Fruit fly (Drosophila melanogaster) whole organism, adult: ENCODE results near the gene sky.
A peak's percentile ranks its signal among the peaks of the same experiment; 100 is the strongest.

Experiments used
- CG11617 ChIP-seq: fragments of 200-800 bp; sonication (Bioruptor generic); optimal IDR thresholded peaks from 2 replicates; lab custom pipeline; 2017; ENCODE audit warnings: mild to moderate bottlenecking, missing biosample characterization, missing genetic modification reagents, missing genetic modification characterization
- CG12768 ChIP-seq: fragments of 200-800 bp; sonication (Bioruptor generic); optimal IDR thresholded peaks from 2 replicates; lab custom pipeline; 2017; ENCODE audit warnings: missing biosample characterization, missing genetic modification characterization, mild to moderate bottlenecking, moderate library complexity, missing genetic modification reagents
- CG14711 ChIP-seq: fragments of 200-800 bp; sonication (Bioruptor generic); optimal IDR thresholded peaks from 2 replicates; lab custom pipeline; 2018; ENCODE audit warnings: missing biosample characterization, mild to moderate bottlenecking, missing genetic modification characterization, moderate library complexity
- CG1620 ChIP-seq: fragments of 200-800 bp; sonication (Bioruptor generic); optimal IDR thresholded peaks from 2 replicates; lab custom pipeline; 2016; ENCODE audit warnings: missing biosample characterization, missing genetic modification characterization
- CG33017 ChIP-seq: fragments of 200-800 bp; sonication (Bioruptor generic); optimal IDR thresholded peaks from 2 replicates; lab custom pipeline; 2018; ENCODE audit warnings: missing biosample characterization, mild to moderate bottlenecking, missing genetic modification characterization, moderate library complexity
- CG5204 ChIP-seq: fragments of 200-800 bp; sonication (Bioruptor generic); optimal IDR thresholded peaks from 2 replicates; lab custom pipeline; 2016; ENCODE audit warnings: missing biosample characterization, missing genetic modification characterization
- CG7045 ChIP-seq: fragments of 200-800 bp; sonication (Bioruptor generic); optimal IDR thresholded peaks from 2 replicates; lab custom pipeline; 2017; ENCODE audit warnings: missing biosample characterization, mild to moderate bottlenecking, missing genetic modification characterization
- CG7101 ChIP-seq: fragments of 200-800 bp; sonication (Bioruptor generic); optimal IDR thresholded peaks from 2 replicates; lab custom pipeline; 2018; ENCODE audit warnings: missing biosample characterization, mild to moderate bottlenecking, missing genetic modification characterization, moderate library complexity
- Clk ChIP-seq: fragments of 200-800 bp; sonication (Bioruptor generic); optimal IDR thresholded peaks from 2 replicates; lab custom pipeline; 2017; ENCODE audit warnings: missing biosample characterization, missing genetic modification characterization
- Crg-1 ChIP-seq: fragments of 200-800 bp; sonication (Bioruptor generic); optimal IDR thresholded peaks from 2 replicates; lab custom pipeline; 2016; ENCODE audit warnings: missing biosample characterization, missing genetic modification characterization
- Hr96 ChIP-seq: fragments of 200-800 bp; sonication (Bioruptor generic); optimal IDR thresholded peaks from 2 replicates; lab custom pipeline; 2016; ENCODE audit warnings: missing biosample characterization, missing genetic modification characterization
- Mnt ChIP-seq: fragments of 200-800 bp; sonication (Bioruptor generic); optimal IDR thresholded peaks from 2 replicates; lab custom pipeline; 2016; ENCODE audit warnings: missing biosample characterization, mild to moderate bottlenecking, missing genetic modification characterization
- bab1 ChIP-seq: fragments of 200-800 bp; sonication (Bioruptor generic); optimal IDR thresholded peaks from 3 replicates; lab custom pipeline; 2019; ENCODE audit warnings: missing biosample characterization, mild to moderate bottlenecking, missing genetic modification characterization, moderate library complexity
- cic ChIP-seq: fragments of 200-800 bp; sonication (Bioruptor generic); optimal IDR thresholded peaks from 2 replicates; lab custom pipeline; 2017; ENCODE audit warnings: missing biosample characterization, mild to moderate bottlenecking, missing genetic modification characterization, moderate library complexity
- cnc ChIP-seq, 2 experiments: fragments of >200 bp; optimal IDR thresholded peaks; 2 replicates each; lab custom pipeline; 2017
- kay ChIP-seq: fragments of 200-800 bp; sonication (Bioruptor generic); peaks from one replicate; lab custom pipeline; 2016; ENCODE audit warnings: missing biosample characterization, missing genetic modification characterization, borderline replicate concordance
- ovo ChIP-seq: fragments of 200-800 bp; sonication (Bioruptor generic); optimal IDR thresholded peaks from 2 replicates; lab custom pipeline; 2016; ENCODE audit warnings: missing biosample characterization, missing genetic modification characterization
- pad ChIP-seq: fragments of 200-800 bp; sonication (Bioruptor generic); optimal IDR thresholded peaks from 3 replicates; lab custom pipeline; 2017; ENCODE audit warnings: missing biosample characterization, missing genetic modification characterization, mild to moderate bottlenecking, moderate library complexity, missing genetic modification reagents
- tj ChIP-seq: fragments of 200-800 bp; sonication (Bioruptor generic); optimal IDR thresholded peaks from 3 replicates; lab custom pipeline; 2017; ENCODE audit warnings: missing biosample characterization, mild to moderate bottlenecking, missing genetic modification characterization, moderate library complexity
- toe ChIP-seq: fragments of 200-800 bp; sonication (Bioruptor generic); optimal IDR thresholded peaks from 2 replicates; lab custom pipeline; 2016; ENCODE audit warnings: missing biosample characterization, missing genetic modification characterization

The sky gene

DNA sequence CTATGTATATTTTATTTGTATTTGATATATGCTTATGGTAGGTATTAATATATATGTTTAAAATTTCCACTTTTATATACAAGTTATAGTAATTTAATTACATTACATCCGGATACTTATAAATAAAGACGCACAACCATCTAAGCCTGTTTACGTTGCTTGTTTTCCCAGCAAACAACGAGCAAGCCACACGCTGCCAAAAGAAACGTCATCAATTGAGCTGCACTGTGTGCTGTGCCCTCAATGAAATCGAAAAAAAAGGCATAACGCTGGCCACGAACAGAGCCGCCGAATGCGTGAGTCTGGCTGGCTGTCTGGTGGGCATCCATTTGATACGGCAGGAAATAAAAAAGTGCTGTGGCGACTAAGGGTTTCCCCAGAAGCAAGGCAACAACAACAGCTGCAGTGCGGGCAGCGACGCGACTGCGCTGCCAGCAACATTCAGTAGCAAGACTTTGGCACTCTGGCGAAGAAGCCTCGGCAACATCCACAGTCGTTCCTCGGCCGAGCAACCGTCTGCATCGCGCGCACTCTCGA lies 66.6 kb downstream of the sky start, which contains the start of gene twit:
TSS of gene twit (plus strand) at position 487 of the 537 bp plus-strand sequence.
- TF ChIP-seq cic: no peak
- TF ChIP-seq CG33017 (tag; lab: Kevin White, UChicago): no peak
- TF ChIP-seq Clk (GFP tag; lab: Kevin White, UChicago): no peak
- no peak for TF ChIP-seq CG7101 (tag; lab: Kevin White, UChicago)
- no peak for TF ChIP-seq ovo
- TF ChIP-seq cnc (optimal IDR thresholded peaks at IDR 0.05; lab: Kevin White, UChicago): no peak
- TF ChIP-seq Hr96 (GFP tag; lab: Kevin White, UChicago): no peak
- TF ChIP-seq CG14711 (tag; lab: Kevin White, UChicago): no peak
- no peak for TF ChIP-seq toe (GFP tag; lab: Kevin White, UChicago)
- no peak for TF ChIP-seq CG12768 (GFP tag; lab: Kevin White, UChicago)
- no peak for TF ChIP-seq CG5204 (GFP tag; lab: Kevin White, UChicago)
- TF ChIP-seq Mnt (GFP tag; lab: Kevin White, UChicago): no peak
- TF ChIP-seq Crg-1 (GFP tag; lab: Kevin White, UChicago): no peak
- no peak for TF ChIP-seq bab1
- no peak for TF ChIP-seq CG7045 (GFP tag; lab: Kevin White, UChicago)
- TF ChIP-seq kay (GFP tag; lab: Kevin White, UChicago): no peak
- no peak for TF ChIP-seq tj
- TF ChIP-seq pad (GFP tag; lab: Kevin White, UChicago): no peak
- TF ChIP-seq CG11617 (GFP tag; lab: Kevin White, UChicago): no peak

DNA sequence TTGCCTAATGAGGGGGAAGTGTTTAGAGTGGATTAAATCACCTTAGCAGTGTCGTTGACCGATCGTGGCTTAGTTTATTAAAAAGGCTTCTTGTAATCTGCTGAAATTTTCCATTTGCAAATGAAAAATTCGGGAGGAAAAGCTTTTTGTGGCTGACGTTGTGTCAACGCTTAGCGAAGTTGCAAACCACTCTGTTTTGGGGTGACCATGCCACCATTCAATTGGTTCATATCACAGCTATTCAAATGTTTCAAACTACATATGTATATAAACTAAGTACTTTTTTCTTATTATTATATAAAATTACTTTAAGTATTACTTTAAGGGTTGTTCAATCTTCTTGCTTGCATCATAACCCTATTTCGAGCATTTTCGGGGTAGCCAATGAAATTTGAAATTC lies 67.1 kb downstream of the sky start:
- TF ChIP-seq CG11617 (GFP tag; lab: Kevin White, UChicago): no peak
- TF ChIP-seq pad (GFP tag; lab: Kevin White, UChicago): no peak
- no peak for TF ChIP-seq CG7101 (tag; lab: Kevin White, UChicago)
- no peak for TF ChIP-seq Hr96 (GFP tag; lab: Kevin White, UChicago)
- TF ChIP-seq CG14711 (tag; lab: Kevin White, UChicago): no peak
- TF ChIP-seq kay (GFP tag; lab: Kevin White, UChicago): no peak
- TF ChIP-seq bab1: no peak
- TF ChIP-seq Crg-1 (GFP tag; lab: Kevin White, UChicago): no peak
- TF ChIP-seq cnc (optimal IDR thresholded peaks at IDR 0.05; lab: Kevin White, UChicago): no peak
- no peak for TF ChIP-seq CG33017 (tag; lab: Kevin White, UChicago)
- no peak for TF ChIP-seq ovo
- TF ChIP-seq Mnt (GFP tag; lab: Kevin White, UChicago): no peak
- TF ChIP-seq Clk (GFP tag; lab: Kevin White, UChicago): no peak
- no peak for TF ChIP-seq tj
- TF ChIP-seq toe (GFP tag; lab: Kevin White, UChicago): no peak
- TF ChIP-seq CG1620: no peak
- TF ChIP-seq CG5204 (GFP tag; lab: Kevin White, UChicago): no peak

dm6 chr2L:20849000-20849399 lies 69.7 kb downstream of the sky start, which contains the start of gene CG14402:
TSS of gene CG14402 (plus strand) at chr2L:20849300.
- no peak for TF ChIP-seq CG12768 (GFP tag; lab: Kevin White, UChicago)

DNA sequence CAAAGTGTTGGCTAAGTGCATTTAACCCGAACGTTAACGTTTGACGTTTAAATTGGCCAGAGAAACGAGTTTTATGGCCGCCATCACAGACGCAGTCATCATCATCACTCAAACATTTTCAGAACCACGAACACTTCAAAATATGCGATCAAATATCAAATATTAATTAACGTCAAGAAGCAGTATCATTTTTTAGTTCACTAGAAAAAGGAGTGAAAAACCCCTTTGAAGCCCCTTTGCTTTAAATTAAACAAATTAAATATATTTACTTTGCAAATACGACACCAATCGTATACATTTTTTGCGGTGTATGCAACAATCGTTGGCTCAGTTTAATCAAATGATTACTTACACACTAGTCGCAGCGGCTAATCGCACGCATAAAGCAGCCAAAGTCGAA lies 74.3 kb downstream of the sky start:
- TF ChIP-seq CG7045 (GFP tag; lab: Kevin White, UChicago): no peak
- no peak for TF ChIP-seq CG7101 (tag; lab: Kevin White, UChicago)
- no peak for TF ChIP-seq cnc (optimal IDR thresholded peaks at IDR 0.05; lab: Kevin White, UChicago)
- TF ChIP-seq CG11617 (GFP tag; lab: Kevin White, UChicago): no peak
- TF ChIP-seq CG14711 (tag; lab: Kevin White, UChicago): no peak
- no peak for TF ChIP-seq toe (GFP tag; lab: Kevin White, UChicago)

dm6 chr2L:20840462-20841038 lies 78.2 kb downstream of the sky start, which contains the start of gene CG31676:
TSS of gene CG31676 (plus strand) at chr2L:20840750.
- TF ChIP-seq kay (GFP tag; lab: Kevin White, UChicago) (peak; percentile 50), pad (GFP tag; lab: Kevin White, UChicago) (no peak)

DNA sequence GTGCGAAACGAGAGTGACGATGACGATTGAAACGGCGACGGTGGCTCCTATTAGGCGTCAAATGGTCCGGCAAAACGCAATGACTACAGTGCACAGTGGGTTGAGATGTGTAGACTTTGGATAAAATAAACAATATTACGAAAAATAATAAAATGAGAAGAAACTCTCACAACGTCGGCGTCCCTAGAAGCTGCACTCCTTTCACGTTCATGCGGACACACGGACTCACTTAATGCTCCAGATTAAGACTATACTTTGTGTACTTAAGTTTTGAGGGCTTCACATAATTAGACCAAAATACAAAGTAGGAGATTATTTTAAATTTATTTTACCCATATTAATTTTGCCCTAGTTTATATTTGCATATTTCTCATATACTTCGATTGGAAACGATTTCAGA lies 78.7 kb downstream of the sky start:
- TF ChIP-seq Clk (GFP tag; lab: Kevin White, UChicago): no peak
- TF ChIP-seq Mnt (GFP tag; lab: Kevin White, UChicago): no peak
- no peak for TF ChIP-seq toe (GFP tag; lab: Kevin White, UChicago)
- TF ChIP-seq Crg-1 (GFP tag; lab: Kevin White, UChicago): no peak

DNA sequence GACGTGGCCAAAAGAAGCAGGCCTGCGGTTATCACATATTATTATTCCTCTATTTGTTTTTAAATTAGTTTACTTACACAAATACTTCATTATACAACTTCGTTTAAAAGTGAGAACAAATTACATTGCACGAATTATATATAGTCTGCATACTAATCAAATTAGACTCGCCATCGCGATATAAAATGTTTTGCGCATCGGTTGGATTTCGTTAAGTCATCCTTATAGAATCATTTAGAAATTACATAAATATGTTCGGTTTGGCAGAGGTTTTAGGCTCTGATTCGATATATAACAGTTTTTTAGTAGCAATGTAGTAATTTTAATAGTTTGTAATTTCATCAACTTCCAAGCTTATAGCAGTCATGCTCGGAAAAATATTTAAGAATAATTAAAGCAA lies 80.8 kb downstream of the sky start, which contains the start of gene Spn38F:
TSS of gene Spn38F (minus strand) at position 101 of the 400 bp plus-strand sequence.
- TF ChIP-seq CG1620 (no peak), CG7045 (GFP tag; lab: Kevin White, UChicago) (no peak)
